Fruit fly (Drosophila melanogaster) whole organism, pupa: Measurements from ENCODE around the gene CG5104.

Source experiments
- CG10348 ChIP-seq: fragments of 200-800 bp; sonication (Bioruptor generic); IDR thresholded peaks from 2 replicates; pipeline ENCODE4 v1.3.6; 2022; ENCODE audit warnings: missing biosample characterization, missing genetic modification characterization
- CG12605 ChIP-seq: fragments of 200-800 bp; sonication (Bioruptor generic); IDR thresholded peaks from 2 replicates; pipeline ENCODE4 v1.3.6; 2022; ENCODE audit warnings: missing biosample characterization, missing genetic modification characterization
- CG13204 ChIP-seq: fragments of 200-800 bp; sonication (Bioruptor generic); optimal IDR thresholded peaks from 2 replicates; lab custom pipeline; 2018; ENCODE audit warnings: missing biosample characterization, mild to moderate bottlenecking, missing genetic modification characterization, moderate library complexity
- CG14655 ChIP-seq: fragments of 200-800 bp; sonication (Bioruptor generic); optimal IDR thresholded peaks from 3 replicates; lab custom pipeline; 2017; ENCODE audit warnings: mild to moderate bottlenecking, missing biosample characterization, missing genetic modification reagents, missing genetic modification characterization
- CG15710 ChIP-seq: fragments of 200-800 bp; sonication (Bioruptor generic); optimal IDR thresholded peaks from 2 replicates; lab custom pipeline; 2018; ENCODE audit warnings: missing biosample characterization, mild to moderate bottlenecking, missing genetic modification characterization, moderate library complexity
- CG17806 ChIP-seq: fragments of 200-800 bp; sonication (Bioruptor generic); optimal IDR thresholded peaks from 2 replicates; lab custom pipeline; 2018; ENCODE audit warnings: missing biosample characterization, mild to moderate bottlenecking, missing genetic modification characterization, moderate library complexity
- CG32121 ChIP-seq: fragments of 200-800 bp; sonication (Bioruptor generic); IDR thresholded peaks from 2 replicates; pipeline ENCODE4 v1.3.6; 2022; ENCODE audit warnings: missing biosample characterization, missing genetic modification characterization
- CG34367 ChIP-seq: fragments of 200-800 bp; sonication (Bioruptor generic); optimal IDR thresholded peaks from 2 replicates; lab custom pipeline; 2018; ENCODE audit warnings: missing biosample characterization, mild to moderate bottlenecking, missing genetic modification characterization
- CG4496 ChIP-seq: fragments of 200-800 bp; sonication (Bioruptor generic); IDR thresholded peaks from 3 replicates; pipeline ENCODE4 v1.3.6; 2022; ENCODE audit warnings: missing biosample characterization, missing genetic modification characterization
- CG8159 ChIP-seq: fragments of 200-800 bp; sonication (Bioruptor generic); optimal IDR thresholded peaks from 3 replicates; lab custom pipeline; 2018; ENCODE audit warnings: missing biosample characterization, mild to moderate bottlenecking, missing genetic modification characterization, moderate library complexity
- CG8301 ChIP-seq: fragments of 200-800 bp; sonication (Bioruptor generic); optimal IDR thresholded peaks from 2 replicates; lab custom pipeline; 2018; ENCODE audit warnings: missing biosample characterization, mild to moderate bottlenecking, missing genetic modification characterization
- CG9948 ChIP-seq: fragments of 200-800 bp; sonication (Bioruptor generic); optimal IDR thresholded peaks from 2 replicates; lab custom pipeline; 2018; ENCODE audit warnings: missing biosample characterization, mild to moderate bottlenecking, missing genetic modification characterization, moderate library complexity
- D1 ChIP-seq: fragments of 200-800 bp; sonication (Bioruptor generic); optimal IDR thresholded peaks from 2 replicates; lab custom pipeline; 2018; ENCODE audit warnings: missing biosample characterization, mild to moderate bottlenecking, missing genetic modification characterization, moderate library complexity
- EcR ChIP-seq: fragments of 200-800 bp; sonication (Bioruptor generic); optimal IDR thresholded peaks from 3 replicates; lab custom pipeline; 2019; ENCODE audit warnings: missing biosample characterization, missing genetic modification characterization, mild to moderate bottlenecking, moderate library complexity, missing genetic modification reagents
- Ets98B ChIP-seq: fragments of 200-800 bp; sonication (Bioruptor generic); IDR thresholded peaks from 2 replicates; pipeline ENCODE4 v1.3.6; 2022; ENCODE audit warnings: missing biosample characterization, missing genetic modification characterization
- Pif1A ChIP-seq: fragments of 200-800 bp; sonication (Bioruptor generic); optimal IDR thresholded peaks from 3 replicates; lab custom pipeline; 2016; ENCODE audit warnings: missing biosample characterization, missing genetic modification characterization
- Pif1B ChIP-seq: fragments of 200-800 bp; sonication (Bioruptor generic); optimal IDR thresholded peaks from 3 replicates; lab custom pipeline; 2016; ENCODE audit warnings: missing biosample characterization, missing genetic modification characterization
- Snoo ChIP-seq: fragments of 200-800 bp; sonication (Bioruptor generic); optimal IDR thresholded peaks from 3 replicates; lab custom pipeline; 2017; ENCODE audit warnings: missing biosample characterization, mild to moderate bottlenecking, missing genetic modification characterization, inconsistent platforms
- fd96Ca ChIP-seq: fragments of 200-800 bp; sonication (Bioruptor generic); IDR thresholded peaks from 3 replicates; pipeline ENCODE4 v1.3.6; 2022; ENCODE audit warnings: missing biosample characterization, missing genetic modification characterization
- gl ChIP-seq: fragments of 200-800 bp; sonication (Bioruptor generic); optimal IDR thresholded peaks from 2 replicates; lab custom pipeline; 2018; ENCODE audit warnings: missing biosample characterization, mild to moderate bottlenecking, missing genetic modification characterization
- rn ChIP-seq: fragments of 200-800 bp; sonication (Bioruptor generic); IDR thresholded peaks from 2 replicates; pipeline ENCODE4 v1.3.6; 2022; ENCODE audit warnings: missing biosample characterization, missing genetic modification characterization

The CG5104 gene

dm6 chr3L:20516519-20517178 is 4.2 kb upstream of the CG5104 start:
- TF ChIP-seq CG8301 (tag; lab: Kevin White, UChicago) (peak; percentile 18), EcR (GFP tag; lab: Kevin White, UChicago) (no peak), CG14655 (peak; percentile 52), CG15710 (peak; percentile 56), Snoo (tag; lab: Kevin White, UChicago) (peak; percentile 23), CG9948 (tag; lab: Kevin White, UChicago) (peak; percentile 13), Pif1A (GFP tag; lab: Kevin White, UChicago) (peak; percentile 8), D1 (tag; lab: Kevin White, UChicago) (no peak), CG32121 (GFP tag; lab: Robert Waterston, UW) (no peak), CG34367 (tag; lab: Kevin White, UChicago) (peak; percentile 46), CG13204 (GFP tag; lab: Kevin White, UChicago) (no peak), CG4496 (0 out of 3 replicates have a peak, but pooled peaks have one; percentile 39), CG8159 (tag; lab: Kevin White, UChicago) (peak; percentile 61), Ets98B (GFP tag; lab: Robert Waterston, UW) (peak; percentile 36), fd96Ca (GFP tag; lab: Robert Waterston, UW) (no peak), CG17806 (tag; lab: Kevin White, UChicago) (peak; percentile 48), rn (GFP tag; lab: Robert Waterston, UW) (no peak), Pif1B (GFP tag; lab: Kevin White, UChicago) (no peak), gl (tag; lab: Kevin White, UChicago) (no peak)
- TF ChIP-seq, all 21 proteins: peak for 11

dm6 chr3L:20517179-20517834 is 3.5 kb upstream of the CG5104 start:
- no peak for TF ChIP-seq CG34367 (tag; lab: Kevin White, UChicago)
- peak; percentile 98 for TF ChIP-seq EcR (GFP tag; lab: Kevin White, UChicago)

dm6 chr3L:20517897-20518804 is 2.7 kb upstream of the CG5104 start:
- TF ChIP-seq fd96Ca (GFP tag; lab: Robert Waterston, UW) (no peak), CG14655 (peak; percentile 48), CG10348 (GFP tag; lab: Robert Waterston, UW) (no peak), D1 (tag; lab: Kevin White, UChicago) (peak; percentile 44), CG4496 (peak; percentile 69), Ets98B (GFP tag; lab: Robert Waterston, UW) (0 out of 2 replicates have a peak, but pooled peaks have one; percentile 33), Snoo (tag; lab: Kevin White, UChicago) (peak; percentile 30), gl (tag; lab: Kevin White, UChicago) (peak; percentile 71), CG12605 (GFP tag; lab: Robert Waterston, UW) (peak; percentile 69), CG17806 (tag; lab: Kevin White, UChicago) (peak; percentile 37), CG13204 (GFP tag; lab: Kevin White, UChicago) (peak; percentile 67), CG9948 (tag; lab: Kevin White, UChicago) (peak; percentile 7), CG34367 (tag; lab: Kevin White, UChicago) (peak; percentile 19), CG8159 (tag; lab: Kevin White, UChicago) (no peak), Pif1A (GFP tag; lab: Kevin White, UChicago) (peak; percentile 24), CG32121 (GFP tag; lab: Robert Waterston, UW) (peak; percentile 15; the same call in 1 of the 2 replicates), EcR (GFP tag; lab: Kevin White, UChicago) (peak; percentile 86), CG15710 (peak; percentile 4), Pif1B (GFP tag; lab: Kevin White, UChicago) (peak; percentile 54), CG8301 (tag; lab: Kevin White, UChicago) (no peak), rn (GFP tag; lab: Robert Waterston, UW) (no peak)

dm6 chr3L:20518805-20519503 is 1.9 kb upstream of the CG5104 start, which contains the start of gene BNIP3:
Gene BNIP3 (minus strand): TSS chr3L:20519393.
- no peak for TF ChIP-seq CG8301 (tag; lab: Kevin White, UChicago)
- TF ChIP-seq CG8159 (tag; lab: Kevin White, UChicago): peak; percentile 2
- TF ChIP-seq CG9948 (tag; lab: Kevin White, UChicago): no peak
- TF ChIP-seq gl (tag; lab: Kevin White, UChicago): no peak
- TF ChIP-seq CG17806 (tag; lab: Kevin White, UChicago): no peak
- TF ChIP-seq CG32121 (GFP tag; lab: Robert Waterston, UW): no peak
- no peak for TF ChIP-seq CG13204 (GFP tag; lab: Kevin White, UChicago)
